Fruit fly (Drosophila melanogaster) whole organism, prepupa: ENCODE results near the gene al.
A peak's percentile ranks its signal among the peaks of the same experiment; 100 is the strongest.

ENCODE experiments used
- CG10631 ChIP-seq: fragments of 200-800 bp; sonication (Bioruptor generic); optimal IDR thresholded peaks from 2 replicates; lab custom pipeline; 2016; ENCODE audit warnings: missing biosample characterization, missing genetic modification characterization
- CG10669 ChIP-seq: fragments of 200-800 bp; sonication (Bioruptor generic); optimal IDR thresholded peaks from 3 replicates; lab custom pipeline; 2018; ENCODE audit warnings: missing biosample characterization, mild to moderate bottlenecking, missing genetic modification characterization, moderate library complexity
- CG15336 ChIP-seq: fragments of 200-800 bp; sonication (Bioruptor generic); IDR thresholded peaks from 2 replicates; pipeline ENCODE4 v1.3.6; 2022; ENCODE audit warnings: missing biosample characterization, missing genetic modification characterization
- CG16779 ChIP-seq: fragments of 200-800 bp; sonication (Bioruptor generic); optimal IDR thresholded peaks from 3 replicates; lab custom pipeline; 2017; ENCODE audit warnings: missing biosample characterization, mild to moderate bottlenecking, missing genetic modification characterization
- CG3032 ChIP-seq: fragments of 200-800 bp; optimal IDR thresholded peaks from 2 replicates; lab custom pipeline; 2019; ENCODE audit warnings: missing biosample characterization, mild to moderate bottlenecking, missing genetic modification characterization, moderate library complexity
- CG3919 ChIP-seq: fragments of 200-800 bp; sonication (Bioruptor generic); optimal IDR thresholded peaks from 3 replicates; lab custom pipeline; 2016; ENCODE audit warnings: missing biosample characterization, missing genetic modification characterization
- CG6808 ChIP-seq: fragments of 200-800 bp; sonication (Bioruptor generic); optimal IDR thresholded peaks from 3 replicates; lab custom pipeline; 2017; ENCODE audit warnings: missing biosample characterization, missing genetic modification characterization, mild to moderate bottlenecking, moderate library complexity, missing genetic modification reagents
- CG9139 ChIP-seq: fragments of 200-800 bp; sonication (Bioruptor generic); optimal IDR thresholded peaks from 3 replicates; lab custom pipeline; 2017; ENCODE audit warnings: missing biosample characterization, mild to moderate bottlenecking, missing genetic modification characterization
- Eip75B ChIP-seq: fragments of 200-800 bp; sonication (Bioruptor generic); optimal IDR thresholded peaks from 3 replicates; lab custom pipeline; 2016; ENCODE audit warnings: missing biosample characterization, missing genetic modification characterization
- Eip78C ChIP-seq: fragments of 200-800 bp; sonication (Bioruptor generic); peaks from one replicate; lab custom pipeline; 2016; ENCODE audit warnings: missing biosample characterization, missing genetic modification characterization
- Ets21C ChIP-seq: fragments of 200-800 bp; sonication (Bioruptor generic); optimal IDR thresholded peaks from 3 replicates; lab custom pipeline; 2016; ENCODE audit warnings: missing biosample characterization, missing genetic modification characterization
- Ets96B ChIP-seq: fragments of 200-800 bp; optimal IDR thresholded peaks from 2 replicates; lab custom pipeline; 2019; ENCODE audit warnings: missing biosample characterization, mild to moderate bottlenecking, missing genetic modification characterization, moderate library complexity
- Hr38 ChIP-seq: sonication (Bioruptor generic); optimal IDR thresholded peaks from 2 replicates; lab custom pipeline; 2016; ENCODE audit warnings: missing biosample characterization, missing genetic modification characterization
- Hr39 ChIP-seq: fragments of 200-800 bp; sonication (Bioruptor generic); optimal IDR thresholded peaks from 2 replicates; lab custom pipeline; 2016; ENCODE audit warnings: missing biosample characterization, missing genetic modification characterization
- Hr4 ChIP-seq: fragments of 200-800 bp; sonication (Bioruptor generic); optimal IDR thresholded peaks from 3 replicates; lab custom pipeline; 2016; ENCODE audit warnings: missing biosample characterization, missing genetic modification characterization
- Lpt ChIP-seq: fragments of 200-800 bp; sonication (Bioruptor generic); optimal IDR thresholded peaks from 3 replicates; lab custom pipeline; 2016; ENCODE audit warnings: missing biosample characterization, missing genetic modification characterization
- OdsH ChIP-seq: fragments of 200-800 bp; sonication (Bioruptor generic); optimal IDR thresholded peaks from 3 replicates; lab custom pipeline; 2016; ENCODE audit warnings: missing biosample characterization, missing genetic modification characterization
- Sox102F ChIP-seq: fragments of 200-800 bp; sonication (Bioruptor generic); optimal IDR thresholded peaks from 2 replicates; lab custom pipeline; 2016; ENCODE audit warnings: missing biosample characterization, mild to moderate bottlenecking, missing genetic modification characterization
- Sox14 ChIP-seq: fragments of 200-800 bp; sonication (Bioruptor generic); optimal IDR thresholded peaks from 3 replicates; lab custom pipeline; 2016; ENCODE audit warnings: missing biosample characterization, missing genetic modification characterization
- achi ChIP-seq: fragments of 200-800 bp; sonication (Bioruptor generic); optimal IDR thresholded peaks from 3 replicates; lab custom pipeline; 2016; ENCODE audit warnings: missing biosample characterization, missing genetic modification characterization
- dac ChIP-seq: fragments of 200-800 bp; sonication (Bioruptor generic); optimal IDR thresholded peaks from 2 replicates; lab custom pipeline; 2017; ENCODE audit warnings: missing biosample characterization, mild to moderate bottlenecking, missing genetic modification characterization
- dsx ChIP-seq: fragments of 200-800 bp; optimal IDR thresholded peaks from 3 replicates; lab custom pipeline; 2019; ENCODE audit warnings: missing biosample characterization, mild to moderate bottlenecking, missing genetic modification characterization, moderate library complexity; ENCODE audit not compliant: poor library complexity, severe bottlenecking
- esn ChIP-seq: fragments of 200-800 bp; sonication (Bioruptor generic); optimal IDR thresholded peaks from 2 replicates; lab custom pipeline; 2016; ENCODE audit warnings: missing biosample characterization, mild to moderate bottlenecking, missing genetic modification characterization, moderate library complexity
- fd59A ChIP-seq: fragments of 200-800 bp; sonication (Bioruptor generic); optimal IDR thresholded peaks from 2 replicates; lab custom pipeline; 2017; ENCODE audit warnings: missing biosample characterization, mild to moderate bottlenecking, missing genetic modification characterization, missing genetic modification reagents
- lz ChIP-seq: fragments of 200-800 bp; sonication (Bioruptor generic); optimal IDR thresholded peaks from 3 replicates; lab custom pipeline; 2016; ENCODE audit warnings: missing biosample characterization, missing genetic modification characterization
- net ChIP-seq: fragments of 200-800 bp; sonication (Bioruptor generic); optimal IDR thresholded peaks from 3 replicates; lab custom pipeline; 2016; ENCODE audit warnings: missing biosample characterization, missing genetic modification characterization
- pdm3 ChIP-seq: fragments of 200-800 bp; sonication (Bioruptor generic); optimal IDR thresholded peaks from 3 replicates; lab custom pipeline; 2016; ENCODE audit warnings: missing biosample characterization, missing genetic modification characterization
- salr ChIP-seq, 2 experiments: fragments of 200-800 bp; sonication (Bioruptor generic); optimal IDR thresholded peaks; 3 replicates each; lab custom pipeline; 2016 to 2018; ENCODE audit warnings: missing biosample characterization in 2 of 2, missing genetic modification characterization in 2 of 2, mild to moderate bottlenecking in 1 of 2
- spab ChIP-seq: fragments of 200-800 bp; sonication (Bioruptor generic); optimal IDR thresholded peaks from 2 replicates; lab custom pipeline; 2017; ENCODE audit warnings: missing biosample characterization, mild to moderate bottlenecking, missing genetic modification characterization, missing genetic modification reagents
- svp ChIP-seq: fragments of 200-800 bp; sonication (Bioruptor generic); peaks from one replicate; lab custom pipeline; 2016; ENCODE audit warnings: missing biosample characterization, missing genetic modification characterization
- topi ChIP-seq: fragments of 200-800 bp; sonication (Bioruptor generic); optimal IDR thresholded peaks from 3 replicates; lab custom pipeline; 2016; ENCODE audit warnings: missing biosample characterization, missing genetic modification characterization

The al gene

DNA sequence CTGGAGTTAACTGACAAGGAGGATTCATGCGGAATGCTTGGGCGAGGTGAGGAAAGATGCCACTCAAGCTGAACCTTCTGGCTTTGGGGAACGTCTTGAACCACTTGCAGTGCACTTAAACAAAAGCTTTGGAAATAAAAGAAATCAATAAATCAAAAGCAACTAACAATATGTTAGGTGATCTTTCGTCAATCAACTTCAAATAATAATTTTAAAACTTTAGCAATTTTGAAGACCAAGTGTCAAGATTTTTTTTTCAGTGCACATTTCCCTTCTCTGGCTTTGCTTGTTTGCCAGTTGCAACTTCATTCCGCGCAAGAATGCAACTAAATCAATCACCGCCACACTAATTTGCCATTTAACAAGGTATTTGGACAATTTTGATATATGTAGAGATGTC is 4.9 kb downstream of the al start (continued):
- TF ChIP-seq pdm3 (GFP tag; lab: Kevin White, UChicago) (peak; percentile 51), Sox102F (GFP tag; lab: Kevin White, UChicago) (peak; percentile 68), CG10669 (GFP tag; lab: Kevin White, UChicago) (peak; percentile 53), spab (peak; percentile 16)

DNA sequence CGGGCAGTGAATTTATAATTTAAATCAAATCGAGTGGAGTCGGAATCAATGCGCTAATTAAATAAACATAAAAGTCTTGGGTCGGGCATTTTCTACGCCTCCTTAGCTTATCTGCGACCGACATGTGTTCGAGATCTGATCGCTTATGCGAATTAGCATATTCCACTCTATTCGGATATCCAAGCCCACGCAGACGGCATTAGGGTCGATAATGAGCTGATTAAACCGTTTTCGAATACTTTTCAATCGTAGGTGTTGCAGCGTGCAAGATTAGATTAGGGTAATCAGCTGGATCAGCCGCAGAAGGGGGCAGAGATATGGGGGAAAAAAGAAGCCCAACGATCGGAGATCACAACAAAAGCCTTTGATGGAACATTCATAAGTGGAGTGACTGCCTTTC is 12.6 kb downstream of the al start:
- TF ChIP-seq Hr38 (GFP tag; lab: Kevin White, UChicago) (no peak), svp (GFP tag; lab: Kevin White, UChicago) (no peak), Sox14 (GFP tag; lab: Kevin White, UChicago) (no peak), Ets21C (no peak), topi (GFP tag; lab: Kevin White, UChicago) (no peak), Eip78C (GFP tag; lab: Kevin White, UChicago) (no peak), Sox102F (GFP tag; lab: Kevin White, UChicago) (no peak), OdsH (no peak), CG16779 (tag; lab: Kevin White, UChicago) (no peak), Hr39 (GFP tag; lab: Kevin White, UChicago) (no peak), Ets96B (no peak), CG3919 (GFP tag; lab: Kevin White, UChicago) (no peak), CG6808 (no peak)

DNA sequence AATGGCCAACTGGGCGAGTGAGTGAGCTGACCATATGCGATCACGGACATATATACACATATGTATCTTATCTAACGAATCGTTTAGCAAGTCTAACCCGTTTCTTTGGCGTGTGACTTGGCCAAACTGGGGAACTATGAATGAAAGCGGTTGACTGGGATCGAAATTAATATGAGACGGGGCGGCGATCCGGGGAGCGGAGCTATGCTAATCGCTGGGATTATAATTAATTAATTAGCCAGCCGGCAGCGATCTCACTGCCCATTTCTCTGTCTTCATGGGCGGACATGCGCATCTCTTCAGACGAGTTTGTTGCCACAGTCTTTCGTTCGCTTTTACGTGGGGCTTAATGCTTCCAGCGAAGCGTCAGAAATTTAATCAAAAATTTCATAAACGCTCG is 14.6 kb downstream of the al start:
- TF ChIP-seq Eip78C (GFP tag; lab: Kevin White, UChicago): no peak
- no peak for TF ChIP-seq salr (GFP tag; optimal IDR thresholded peaks at IDR 0.05; lab: Kevin White, UChicago)
- TF ChIP-seq spab: no peak
- TF ChIP-seq esn: no peak
- TF ChIP-seq CG15336 (GFP tag; lab: Robert Waterston, UW): no peak
- TF ChIP-seq CG9139: no peak
- TF ChIP-seq, all 60 proteins: peak for 0

DNA sequence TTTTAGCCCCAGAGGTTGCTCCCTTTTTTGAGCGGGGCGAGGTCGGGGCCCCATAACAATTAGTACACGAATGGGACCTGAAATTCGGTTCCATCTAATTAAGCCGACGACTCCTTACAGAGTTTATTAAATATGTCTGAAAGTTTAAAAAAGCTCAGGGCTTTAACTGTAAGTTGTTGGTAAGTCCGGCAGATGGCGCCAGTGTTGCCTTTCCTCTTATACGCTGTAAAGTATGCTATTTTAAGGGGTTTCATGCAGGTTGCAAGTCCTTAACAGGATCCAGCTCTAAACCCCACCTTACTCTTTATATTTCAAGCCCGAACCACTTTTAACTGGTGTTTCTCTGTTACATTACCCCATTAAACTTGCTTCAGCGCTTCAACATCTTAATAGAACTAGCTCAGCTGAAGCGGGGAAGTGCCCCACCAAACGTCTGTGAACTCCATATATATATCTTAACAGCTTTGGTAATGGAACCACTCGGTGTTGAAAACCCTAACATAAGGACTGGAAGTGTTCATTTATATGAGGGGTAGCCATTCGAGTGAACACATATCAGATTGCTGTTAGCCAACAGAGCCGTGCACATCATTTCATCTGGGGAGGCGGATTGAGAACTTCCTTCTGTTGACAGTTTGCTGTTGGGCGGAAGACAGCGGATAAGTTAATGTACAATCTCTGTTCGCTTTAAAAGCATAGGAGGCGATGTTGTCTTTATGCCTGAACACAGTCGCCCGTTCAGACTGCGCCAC is 17.6 kb downstream of the al start:
- peak; percentile 9 for TF ChIP-seq Eip78C (GFP tag; lab: Kevin White, UChicago)
- peak; percentile 63 for TF ChIP-seq dsx
- no peak for TF ChIP-seq pdm3 (GFP tag; lab: Kevin White, UChicago)

DNA sequence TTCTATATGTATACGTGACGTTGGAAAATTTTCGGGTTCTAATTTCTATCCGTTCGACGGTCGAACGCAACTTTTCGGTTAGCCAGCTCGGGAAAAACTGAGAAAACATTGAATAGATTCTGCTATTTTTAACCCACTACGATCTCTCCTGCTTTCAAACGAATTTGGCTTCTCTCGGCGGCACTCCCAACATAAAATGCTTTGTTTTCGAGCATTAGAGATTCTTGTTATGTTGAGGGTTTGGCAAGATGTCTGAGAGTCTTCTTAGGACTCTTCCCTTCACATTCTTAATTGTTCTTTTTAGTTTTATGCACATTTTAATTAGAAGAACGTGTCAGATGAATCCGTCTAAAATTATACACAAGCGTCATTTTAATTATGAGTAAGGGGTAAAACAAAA is 24.2 kb downstream of the al start, which contains the start of gene CG4213:
TSS of gene CG4213 (minus strand) at position 101 of the 400 bp plus-strand sequence.
- TF ChIP-seq CG3032 (no peak), lz (GFP tag; lab: Kevin White, UChicago) (no peak), Hr4 (GFP tag; lab: Kevin White, UChicago) (no peak), salr (GFP tag; optimal IDR thresholded peaks at IDR 0.05; lab: Kevin White, UChicago) (no peak), Sox102F (GFP tag; lab: Kevin White, UChicago) (no peak), dac (GFP tag; lab: Kevin White, UChicago) (no peak), net (GFP tag; lab: Kevin White, UChicago) (no peak), Lpt (GFP tag; lab: Kevin White, UChicago) (no peak), CG10631 (GFP tag; lab: Kevin White, UChicago) (no peak), fd59A (GFP tag; lab: Kevin White, UChicago) (no peak), spab (no peak), Eip78C (GFP tag; lab: Kevin White, UChicago) (no peak), Ets21C (no peak), Eip75B (GFP tag; lab: Kevin White, UChicago) (no peak), esn (no peak), CG3919 (GFP tag; lab: Kevin White, UChicago) (no peak), achi (GFP tag; lab: Kevin White, UChicago) (no peak)
